Fruit fly (Drosophila melanogaster) whole organism, adult: Measurements from ENCODE around the gene CG43338.
A peak's percentile ranks its signal among the peaks of the same experiment; 100 is the strongest.

Experiments
- CG11617 ChIP-seq: fragments of 200-800 bp; sonication (Bioruptor generic); optimal IDR thresholded peaks from 2 replicates; lab custom pipeline; 2017; ENCODE audit warnings: mild to moderate bottlenecking, missing biosample characterization, missing genetic modification reagents, missing genetic modification characterization
- CG12768 ChIP-seq: fragments of 200-800 bp; sonication (Bioruptor generic); optimal IDR thresholded peaks from 2 replicates; lab custom pipeline; 2017; ENCODE audit warnings: missing biosample characterization, missing genetic modification characterization, mild to moderate bottlenecking, moderate library complexity, missing genetic modification reagents
- CG14711 ChIP-seq: fragments of 200-800 bp; sonication (Bioruptor generic); optimal IDR thresholded peaks from 2 replicates; lab custom pipeline; 2018; ENCODE audit warnings: missing biosample characterization, mild to moderate bottlenecking, missing genetic modification characterization, moderate library complexity
- CG1620 ChIP-seq: fragments of 200-800 bp; sonication (Bioruptor generic); optimal IDR thresholded peaks from 2 replicates; lab custom pipeline; 2016; ENCODE audit warnings: missing biosample characterization, missing genetic modification characterization
- CG33017 ChIP-seq: fragments of 200-800 bp; sonication (Bioruptor generic); optimal IDR thresholded peaks from 2 replicates; lab custom pipeline; 2018; ENCODE audit warnings: missing biosample characterization, mild to moderate bottlenecking, missing genetic modification characterization, moderate library complexity
- CG5204 ChIP-seq: fragments of 200-800 bp; sonication (Bioruptor generic); optimal IDR thresholded peaks from 2 replicates; lab custom pipeline; 2016; ENCODE audit warnings: missing biosample characterization, missing genetic modification characterization
- CG7045 ChIP-seq: fragments of 200-800 bp; sonication (Bioruptor generic); optimal IDR thresholded peaks from 2 replicates; lab custom pipeline; 2017; ENCODE audit warnings: missing biosample characterization, mild to moderate bottlenecking, missing genetic modification characterization
- CG7101 ChIP-seq: fragments of 200-800 bp; sonication (Bioruptor generic); optimal IDR thresholded peaks from 2 replicates; lab custom pipeline; 2018; ENCODE audit warnings: missing biosample characterization, mild to moderate bottlenecking, missing genetic modification characterization, moderate library complexity
- Clk ChIP-seq: fragments of 200-800 bp; sonication (Bioruptor generic); optimal IDR thresholded peaks from 2 replicates; lab custom pipeline; 2017; ENCODE audit warnings: missing biosample characterization, missing genetic modification characterization
- Crg-1 ChIP-seq: fragments of 200-800 bp; sonication (Bioruptor generic); optimal IDR thresholded peaks from 2 replicates; lab custom pipeline; 2016; ENCODE audit warnings: missing biosample characterization, missing genetic modification characterization
- Hr96 ChIP-seq: fragments of 200-800 bp; sonication (Bioruptor generic); optimal IDR thresholded peaks from 2 replicates; lab custom pipeline; 2016; ENCODE audit warnings: missing biosample characterization, missing genetic modification characterization
- Mnt ChIP-seq: fragments of 200-800 bp; sonication (Bioruptor generic); optimal IDR thresholded peaks from 2 replicates; lab custom pipeline; 2016; ENCODE audit warnings: missing biosample characterization, mild to moderate bottlenecking, missing genetic modification characterization
- bab1 ChIP-seq: fragments of 200-800 bp; sonication (Bioruptor generic); optimal IDR thresholded peaks from 3 replicates; lab custom pipeline; 2019; ENCODE audit warnings: missing biosample characterization, mild to moderate bottlenecking, missing genetic modification characterization, moderate library complexity
- cic ChIP-seq: fragments of 200-800 bp; sonication (Bioruptor generic); optimal IDR thresholded peaks from 2 replicates; lab custom pipeline; 2017; ENCODE audit warnings: missing biosample characterization, mild to moderate bottlenecking, missing genetic modification characterization, moderate library complexity
- cnc ChIP-seq, 2 experiments: fragments of >200 bp; optimal IDR thresholded peaks; 2 replicates each; lab custom pipeline; 2017
- kay ChIP-seq: fragments of 200-800 bp; sonication (Bioruptor generic); peaks from one replicate; lab custom pipeline; 2016; ENCODE audit warnings: missing biosample characterization, missing genetic modification characterization, borderline replicate concordance
- ovo ChIP-seq: fragments of 200-800 bp; sonication (Bioruptor generic); optimal IDR thresholded peaks from 2 replicates; lab custom pipeline; 2016; ENCODE audit warnings: missing biosample characterization, missing genetic modification characterization
- pad ChIP-seq: fragments of 200-800 bp; sonication (Bioruptor generic); optimal IDR thresholded peaks from 3 replicates; lab custom pipeline; 2017; ENCODE audit warnings: missing biosample characterization, missing genetic modification characterization, mild to moderate bottlenecking, moderate library complexity, missing genetic modification reagents
- tj ChIP-seq: fragments of 200-800 bp; sonication (Bioruptor generic); optimal IDR thresholded peaks from 3 replicates; lab custom pipeline; 2017; ENCODE audit warnings: missing biosample characterization, mild to moderate bottlenecking, missing genetic modification characterization, moderate library complexity
- toe ChIP-seq: fragments of 200-800 bp; sonication (Bioruptor generic); optimal IDR thresholded peaks from 2 replicates; lab custom pipeline; 2016; ENCODE audit warnings: missing biosample characterization, missing genetic modification characterization

The CG43338 gene

dm6 chr2L:18694724-18695105 lies 23.7 kb upstream of the CG43338 start:
- TF ChIP-seq Clk (GFP tag; lab: Kevin White, UChicago) = no peak
- TF ChIP-seq cic = no peak
- no peak for TF ChIP-seq ovo (GFP tag; lab: Kevin White, UChicago)
- peak; percentile 83 for TF ChIP-seq kay (GFP tag; lab: Kevin White, UChicago)
- TF ChIP-seq CG1620 = no peak
- TF ChIP-seq cnc (optimal IDR thresholded peaks at IDR 0.05; lab: Kevin White, UChicago) = no peak
- TF ChIP-seq tj = peak; percentile 11
- no peak for TF ChIP-seq Crg-1 (GFP tag; lab: Kevin White, UChicago)
- no peak for TF ChIP-seq CG12768 (GFP tag; lab: Kevin White, UChicago)
- no peak for TF ChIP-seq CG7101
- TF ChIP-seq CG14711 (tag; lab: Kevin White, UChicago) = peak; percentile 30
- TF ChIP-seq bab1 (GFP tag; lab: Kevin White, UChicago) = no peak
- TF ChIP-seq CG11617 (GFP tag; lab: Kevin White, UChicago) = no peak

dm6 chr2L:18693877-18694723 lies 23.1 kb upstream of the CG43338 start:
- TF ChIP-seq cic (peak; percentile 28), kay (GFP tag; lab: Kevin White, UChicago) (peak; percentile 98), ovo (GFP tag; lab: Kevin White, UChicago) (no peak), pad (GFP tag; lab: Kevin White, UChicago) (peak; percentile 0), CG7045 (GFP tag; lab: Kevin White, UChicago) (peak; percentile 6), CG14711 (tag; lab: Kevin White, UChicago) (no peak), Hr96 (peak; percentile 7), CG11617 (GFP tag; lab: Kevin White, UChicago) (peak; percentile 38), bab1 (GFP tag; lab: Kevin White, UChicago) (peak; percentile 91), CG7101 (peak; percentile 43), CG12768 (GFP tag; lab: Kevin White, UChicago) (peak; percentile 54), CG5204 (GFP tag; lab: Kevin White, UChicago) (no peak), Crg-1 (GFP tag; lab: Kevin White, UChicago) (peak; percentile 22), toe (no peak), Clk (GFP tag; lab: Kevin White, UChicago) (peak; percentile 6), Mnt (GFP tag; lab: Kevin White, UChicago) (peak; percentile 42), tj (peak; percentile 10), CG33017 (peak; percentile 0)

- TF ChIP-seq bab1 (GFP tag; lab: Kevin White, UChicago) (no peak), Clk (GFP tag; lab: Kevin White, UChicago) (no peak), toe (no peak), CG11617 (GFP tag; lab: Kevin White, UChicago) (no peak), kay (GFP tag; lab: Kevin White, UChicago) (peak; percentile 84), CG14711 (tag; lab: Kevin White, UChicago) (peak; percentile 36), CG12768 (GFP tag; lab: Kevin White, UChicago) (no peak), pad (GFP tag; lab: Kevin White, UChicago) (no peak), CG7101 (no peak), Mnt (GFP tag; lab: Kevin White, UChicago) (peak; percentile 50), CG33017 (no peak)
Measured at dm6 chr2L:18689376-18689775, 18.3 kb upstream of the CG43338 start, which contains the start of gene CG10336. TSS of gene CG10336 (plus strand) at chr2L:18689528.

dm6 chr2L:18688646-18689296 lies 17.7 kb upstream of the CG43338 start, which contains the start of gene msl-1:
TSS of gene msl-1 (minus strand) at chr2L:18688800.
- TF ChIP-seq kay (GFP tag; lab: Kevin White, UChicago) = no peak
- TF ChIP-seq toe = no peak
- TF ChIP-seq Hr96 = no peak
- no peak for TF ChIP-seq Clk (GFP tag; lab: Kevin White, UChicago)
- TF ChIP-seq cic = no peak
- no peak for TF ChIP-seq CG5204 (GFP tag; lab: Kevin White, UChicago)
- peak; percentile 38 for TF ChIP-seq tj
- no peak for TF ChIP-seq CG7045 (GFP tag; lab: Kevin White, UChicago)
- no peak for TF ChIP-seq CG11617 (GFP tag; lab: Kevin White, UChicago)
- TF ChIP-seq Mnt (GFP tag; lab: Kevin White, UChicago) = peak; percentile 27
- TF ChIP-seq CG12768 (GFP tag; lab: Kevin White, UChicago) = no peak
- no peak for TF ChIP-seq CG14711 (tag; lab: Kevin White, UChicago)
- no peak for TF ChIP-seq ovo (GFP tag; lab: Kevin White, UChicago)
- no peak for TF ChIP-seq bab1 (GFP tag; lab: Kevin White, UChicago)
- no peak for TF ChIP-seq CG33017
- peak; percentile 69 for TF ChIP-seq CG1620
- TF ChIP-seq Crg-1 (GFP tag; lab: Kevin White, UChicago) = no peak

- no peak for TF ChIP-seq tj
- no peak for TF ChIP-seq CG5204 (GFP tag; lab: Kevin White, UChicago)
- TF ChIP-seq CG33017 = no peak
- TF ChIP-seq ovo (GFP tag; lab: Kevin White, UChicago) = no peak
- no peak for TF ChIP-seq cic
- TF ChIP-seq CG11617 (GFP tag; lab: Kevin White, UChicago) = no peak
- no peak for TF ChIP-seq bab1 (GFP tag; lab: Kevin White, UChicago)
- no peak for TF ChIP-seq CG12768 (GFP tag; lab: Kevin White, UChicago)
- no peak for TF ChIP-seq CG14711 (tag; lab: Kevin White, UChicago)
- TF ChIP-seq Hr96 = no peak
- TF ChIP-seq pad (GFP tag; lab: Kevin White, UChicago) = no peak
- TF ChIP-seq CG1620 = no peak
- no peak for TF ChIP-seq cnc (optimal IDR thresholded peaks at IDR 0.05; lab: Kevin White, UChicago)
- no peak for TF ChIP-seq CG7045 (GFP tag; lab: Kevin White, UChicago)
- TF ChIP-seq CG7101 = no peak
- no peak for TF ChIP-seq kay (GFP tag; lab: Kevin White, UChicago)
Measured at dm6 chr2L:18687827-18688226, 16.8 kb upstream of the CG43338 start.
